Worm (Caenorhabditis elegans) whole organism, L2 larva: ENCODE results near the gene C14A4.13.

Experiments
- alr-1 ChIP-seq: fragments of 150-350 bp; optimal IDR thresholded peaks from 2 replicates; lab custom pipeline; 2014; ENCODE audit warnings: missing biosample characterization, missing genetic modification characterization
- lin-39 ChIP-seq: fragments of 150-350 bp; optimal IDR thresholded peaks from 2 replicates; lab custom pipeline; 2014; ENCODE audit warnings: missing biosample characterization, missing genetic modification reagents, missing genetic modification characterization
- lsy-2 ChIP-seq, 2 experiments: fragments of 150-350 bp in 1 of 2; sonication (generic microtip) in 1 of 2; optimal IDR thresholded peaks; 2 replicates each; lab custom pipeline; 2014 to 2017; ENCODE audit warnings: missing biosample characterization in 2 of 2, missing genetic modification characterization in 2 of 2
- nhr-11 ChIP-seq: fragments of 150-350 bp; optimal IDR thresholded peaks from 2 replicates; lab custom pipeline; 2014; ENCODE audit warnings: missing biosample characterization, missing genetic modification characterization
- sma-9 ChIP-seq, 2 experiments: fragments of 150-350 bp in 1 of 2; sonication (generic microtip) in 1 of 2; optimal IDR thresholded peaks; 2 replicates each; lab custom pipeline; 2014 to 2016; ENCODE audit warnings: missing genetic modification characterization in 2 of 2, mild to moderate bottlenecking in 1 of 2, missing biosample characterization in 1 of 2, missing compliant biosample characterization in 1 of 2, missing genetic modification reagents in 1 of 2, moderate library complexity in 1 of 2
- snpc-4 ChIP-seq: fragments of 150-350 bp; optimal IDR thresholded peaks from 2 replicates; lab custom pipeline; 2014; ENCODE audit warnings: missing biosample characterization, missing genetic modification characterization

DNA sequence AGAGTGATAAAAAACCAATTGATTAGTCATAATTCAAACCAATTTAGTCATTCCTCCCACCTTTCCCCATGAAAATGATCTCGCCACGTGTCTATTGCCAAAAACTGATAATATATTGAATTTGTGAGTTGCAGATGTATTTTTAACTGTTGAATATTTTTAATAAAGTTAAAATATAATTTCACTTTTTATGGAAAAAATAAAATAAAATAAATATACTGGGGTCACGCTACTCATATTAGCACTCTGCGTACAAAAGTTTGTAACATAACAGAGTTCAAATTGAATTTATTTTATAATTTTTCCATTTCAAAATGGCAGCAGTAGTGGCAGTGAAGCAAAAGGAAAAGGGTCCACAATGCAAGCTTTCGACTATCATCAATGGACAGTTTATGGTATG, at the start of gene C14A4.13:
- no peak for TF ChIP-seq alr-1
- no peak for TF ChIP-seq snpc-4 (tag; lab: Kevin White, UChicago)
- TF ChIP-seq sma-9 (GFP tag; optimal IDR thresholded peaks at IDR 0.05; lab: Kevin White, UChicago), result no peak
- no peak for TF ChIP-seq sma-9 (tag; optimal IDR thresholded peaks at IDR 0.05; lab: Kevin White, UChicago)
- TF ChIP-seq lin-39 (tag; lab: Kevin White, UChicago), result no peak
- no peak for TF ChIP-seq nhr-11 (tag; lab: Kevin White, UChicago)
- TF ChIP-seq lsy-2 (tag; optimal IDR thresholded peaks at IDR 0.05; lab: Kevin White, UChicago), result no peak
